Worm (Caenorhabditis elegans) whole organism, L3 larva: ENCODE measurements around the gene R04A9.7.
"Not testable (repeated sequence)": the region's sequence is repeated elsewhere in the genome, so short reads cannot be mapped to it uniquely, and the experiment has no call there.

Experiments used
- aly-2 ChIP-seq: fragments of 150-350 bp; optimal IDR thresholded peaks from 2 replicates; lab custom pipeline; 2014; ENCODE audit warnings: missing biosample characterization, missing genetic modification characterization
- ceh-28 ChIP-seq: fragments of 150-350 bp; optimal IDR thresholded peaks from 2 replicates; lab custom pipeline; 2014; ENCODE audit warnings: missing biosample characterization, missing genetic modification reagents, missing genetic modification characterization
- ceh-82 ChIP-seq: fragments of 150-350 bp; optimal IDR thresholded peaks from 2 replicates; lab custom pipeline; 2014; ENCODE audit warnings: missing biosample characterization, missing genetic modification characterization
- ceh-9 ChIP-seq: sonication (generic microtip); optimal IDR thresholded peaks from 2 replicates; lab custom pipeline; 2018; ENCODE audit warnings: missing biosample characterization, missing genetic modification characterization
- daf-12 ChIP-seq: fragments of 150-350 bp; optimal IDR thresholded peaks from 2 replicates; lab custom pipeline; 2014; ENCODE audit warnings: missing biosample characterization, missing genetic modification reagents, missing genetic modification characterization
- egl-5 ChIP-seq: fragments of 150-350 bp; optimal IDR thresholded peaks from 2 replicates; lab custom pipeline; 2017; ENCODE audit warnings: missing biosample characterization, missing genetic modification reagents, missing genetic modification characterization, inconsistent platforms
- elt-2 ChIP-seq: sonication (generic microtip); optimal IDR thresholded peaks from 2 replicates; lab custom pipeline; 2016; ENCODE audit warnings: missing genetic modification reagents, mild to moderate bottlenecking, missing genetic modification characterization, missing compliant biosample characterization
- elt-3 ChIP-seq, 3 experiments: fragments of 150-350 bp in 1 of 3; sonication (generic microtip) in 2 of 3; optimal IDR thresholded peaks; 2 replicates in 2 of 3; 4 replicates in 1 of 3; lab custom pipeline; 2014 to 2017; ENCODE audit warnings: missing biosample characterization in 3 of 3, missing genetic modification characterization in 3 of 3
- eor-1 ChIP-seq, 2 experiments: fragments of 150-350 bp; optimal IDR thresholded peaks; 2 replicates each; lab custom pipeline; 2014 to 2018; ENCODE audit warnings: missing biosample characterization in 2 of 2, missing genetic modification characterization in 2 of 2
- fkh-2 ChIP-seq: fragments of 150-350 bp; optimal IDR thresholded peaks from 2 replicates; lab custom pipeline; 2014; ENCODE audit warnings: missing biosample characterization, missing genetic modification reagents, missing genetic modification characterization
- fos-1 ChIP-seq: fragments of 150-350 bp; optimal IDR thresholded peaks from 2 replicates; lab custom pipeline; 2014; ENCODE audit warnings: missing biosample characterization, missing genetic modification characterization
- hmg-11 ChIP-seq: sonication (generic microtip); optimal IDR thresholded peaks from 2 replicates; lab custom pipeline; 2016; ENCODE audit warnings: missing genetic modification characterization, missing compliant biosample characterization
- jun-1 ChIP-seq: fragments of 150-350 bp; optimal IDR thresholded peaks from 2 replicates; lab custom pipeline; 2014; ENCODE audit warnings: missing biosample characterization, missing genetic modification reagents, missing genetic modification characterization
- lin-15B ChIP-seq: fragments of 150-350 bp; optimal IDR thresholded peaks from 2 replicates; lab custom pipeline; 2014; ENCODE audit warnings: missing biosample characterization, missing genetic modification characterization
- lin-39 ChIP-seq: fragments of 150-350 bp; optimal IDR thresholded peaks from 2 replicates; lab custom pipeline; 2018; ENCODE audit warnings: missing biosample characterization, missing genetic modification reagents, missing genetic modification characterization
- lsy-12 ChIP-seq: sonication (generic microtip); optimal IDR thresholded peaks from 2 replicates; lab custom pipeline; 2016; ENCODE audit warnings: mild to moderate bottlenecking, missing genetic modification characterization, missing compliant biosample characterization
- mml-1 ChIP-seq: fragments of 150-350 bp; sonication (generic microtip); optimal IDR thresholded peaks from 3 replicates; lab custom pipeline; 2014; ENCODE audit warnings: missing biosample characterization, missing genetic modification characterization
- nfya-1 ChIP-seq: sonication (generic microtip); optimal IDR thresholded peaks from 2 replicates; lab custom pipeline; 2017; ENCODE audit warnings: missing genetic modification characterization, mild to moderate bottlenecking, missing compliant biosample characterization, antibody characterized with exemption, moderate library complexity; ENCODE audit not compliant: insufficient read depth
- nhr-23 ChIP-seq: fragments of 150-350 bp; optimal IDR thresholded peaks from 2 replicates; lab custom pipeline; 2014; ENCODE audit warnings: missing biosample characterization, missing genetic modification reagents, missing genetic modification characterization
- nhr-43 ChIP-seq: sonication (generic microtip); optimal IDR thresholded peaks from 2 replicates; lab custom pipeline; 2016; ENCODE audit warnings: mild to moderate bottlenecking, missing genetic modification characterization, missing compliant biosample characterization; ENCODE audit not compliant: poor library complexity, severe bottlenecking
- nhr-77 ChIP-seq: fragments of 150-350 bp; optimal IDR thresholded peaks from 2 replicates; lab custom pipeline; 2014; ENCODE audit warnings: missing biosample characterization, missing genetic modification characterization
- pha-4 ChIP-seq: fragments of 150-350 bp; optimal IDR thresholded peaks from 2 replicates; lab custom pipeline; 2014; ENCODE audit warnings: missing biosample characterization, missing genetic modification reagents, missing genetic modification characterization
- pqm-1 ChIP-seq: fragments of 150-350 bp; optimal IDR thresholded peaks from 2 replicates; lab custom pipeline; 2017; ENCODE audit warnings: missing biosample characterization, missing genetic modification characterization, inconsistent platforms
- sea-2 ChIP-seq: fragments of 150-350 bp; sonication (generic microtip); optimal IDR thresholded peaks from 4 replicates; lab custom pipeline; 2014; ENCODE audit warnings: missing biosample characterization, missing genetic modification reagents, missing genetic modification characterization
- skn-1 ChIP-seq: fragments of 150-350 bp; optimal IDR thresholded peaks from 2 replicates; lab custom pipeline; 2014; ENCODE audit warnings: missing biosample characterization, missing genetic modification characterization
- snpc-4 ChIP-seq: fragments of 150-350 bp; optimal IDR thresholded peaks from 2 replicates; lab custom pipeline; 2014; ENCODE audit warnings: missing biosample characterization, missing genetic modification characterization
- tbx-2 ChIP-seq: sonication (generic microtip); optimal IDR thresholded peaks from 2 replicates; lab custom pipeline; 2016; ENCODE audit warnings: mild to moderate bottlenecking, missing genetic modification characterization, missing compliant biosample characterization
- unc-39 ChIP-seq: sonication (generic microtip); optimal IDR thresholded peaks from 4 replicates; lab custom pipeline; 2017; ENCODE audit warnings: missing biosample characterization, missing genetic modification characterization
- unc-62 ChIP-seq: fragments of 150-350 bp; sonication (generic microtip); optimal IDR thresholded peaks from 4 replicates; lab custom pipeline; 2014; ENCODE audit warnings: missing biosample characterization, missing genetic modification reagents, missing genetic modification characterization
- zag-1 ChIP-seq: fragments of 150-350 bp; optimal IDR thresholded peaks from 2 replicates; lab custom pipeline; 2014; ENCODE audit warnings: missing biosample characterization, missing genetic modification characterization
- ztf-11 ChIP-seq: fragments of 150-350 bp; optimal IDR thresholded peaks from 2 replicates; lab custom pipeline; 2014; ENCODE audit warnings: missing biosample characterization, missing genetic modification characterization
- ztf-4 ChIP-seq: fragments of 150-350 bp; optimal IDR thresholded peaks from 2 replicates; lab custom pipeline; 2014; ENCODE audit warnings: missing biosample characterization, missing genetic modification characterization

R04A9.7 gene

ce11 chrX:348141-348540 is 46.6 kb downstream of the R04A9.7 start:
- no peak for TF ChIP-seq jun-1
- no peak for TF ChIP-seq skn-1 (tag; lab: Kevin White, UChicago)
- no peak for TF ChIP-seq zag-1 (tag; lab: Kevin White, UChicago)
- TF ChIP-seq unc-62, result no peak
- TF ChIP-seq fos-1 (tag; lab: Kevin White, UChicago), result no peak
- peak; percentile 57 for TF ChIP-seq lin-39
- peak; percentile 52 for TF ChIP-seq ceh-28 (tag; lab: Kevin White, UChicago)
- no peak for TF ChIP-seq sea-2 (GFP tag; lab: Kevin White, UChicago)
- peak; percentile 12 for TF ChIP-seq elt-2
- no peak for TF ChIP-seq elt-3 (tag; optimal IDR thresholded peaks at IDR 0.05; lab: Kevin White, UChicago)
- TF ChIP-seq egl-5 (tag; lab: Kevin White, UChicago), result peak; percentile 66
- no peak for TF ChIP-seq nhr-43 (tag; lab: Kevin White, UChicago)
- TF ChIP-seq snpc-4 (tag; lab: Kevin White, UChicago), result no peak
- peak; percentile 53 for TF ChIP-seq nfya-1 (tag; lab: Kevin White, UChicago)
- TF ChIP-seq eor-1 (tag; optimal IDR thresholded peaks at IDR 0.05; lab: Kevin White, UChicago), result no peak
- TF ChIP-seq pha-4 (tag; lab: Kevin White, UChicago), result peak; percentile 14
- no peak for TF ChIP-seq ztf-11 (tag; lab: Kevin White, UChicago)
- no peak for TF ChIP-seq nhr-77 (tag; lab: Kevin White, UChicago)
- no peak for TF ChIP-seq fkh-2 (tag; lab: Kevin White, UChicago)
- no peak for TF ChIP-seq lin-15B (tag; lab: Kevin White, UChicago)
- no peak for TF ChIP-seq unc-39 (tag; lab: Kevin White, UChicago)
- TF ChIP-seq tbx-2 (tag; lab: Kevin White, UChicago), result no peak
- TF ChIP-seq pqm-1 (tag; lab: Kevin White, UChicago), result no peak
- TF ChIP-seq lsy-12 (tag; lab: Kevin White, UChicago), result no peak
- no peak for TF ChIP-seq nhr-23 (tag; lab: Kevin White, UChicago)
- no peak for TF ChIP-seq aly-2 (tag; lab: Kevin White, UChicago)
- no peak for TF ChIP-seq ceh-9 (tag; lab: Kevin White, UChicago)
- peak; percentile 40 for TF ChIP-seq hmg-11 (tag; lab: Kevin White, UChicago)

ce11 chrX:347117-347516 is 47.6 kb downstream of the R04A9.7 start, which contains the start of gene C04E7.3:
Gene C04E7.3, minus strand, starts transcription at chrX:347217.
- TF ChIP-seq daf-12, lin-15B, nfya-1 (tag; lab: Kevin White, UChicago): not testable (repeated sequence)
- TF ChIP-seq, all 47 proteins: peak for 0; not testable (repeated sequence) for 47

- TF ChIP-seq pqm-1 (tag; lab: Kevin White, UChicago), result peak; percentile 7
- no peak for TF ChIP-seq daf-12 (tag; lab: Kevin White, UChicago)
- no peak for TF ChIP-seq lsy-12 (tag; lab: Kevin White, UChicago)
- no peak for TF ChIP-seq ztf-4 (tag; lab: Kevin White, UChicago)
- TF ChIP-seq elt-2, result peak; percentile 37
- TF ChIP-seq mml-1 (tag; lab: Kevin White, UChicago), result no peak
- TF ChIP-seq ceh-82 (tag; lab: Kevin White, UChicago), result no peak
- no peak for TF ChIP-seq fos-1 (tag; lab: Kevin White, UChicago)
- TF ChIP-seq aly-2 (tag; lab: Kevin White, UChicago), result no peak
- TF ChIP-seq, all 47 proteins: peak for 2
Measured at ce11 chrX:343822-344221, 50.9 kb downstream of the R04A9.7 start.
